Fruit fly (Drosophila melanogaster) whole organism, pupa: ENCODE data around the gene RhoGAP100F.
A peak's percentile ranks its signal among the peaks of the same experiment; 100 is the strongest.

Experiments used
- CG10348 ChIP-seq: fragments of 200-800 bp; sonication (Bioruptor generic); IDR thresholded peaks from 2 replicates; pipeline ENCODE4 v1.3.6; 2022; ENCODE audit warnings: missing biosample characterization, missing genetic modification characterization
- CG12605 ChIP-seq: fragments of 200-800 bp; sonication (Bioruptor generic); IDR thresholded peaks from 2 replicates; pipeline ENCODE4 v1.3.6; 2022; ENCODE audit warnings: missing biosample characterization, missing genetic modification characterization
- CG13204 ChIP-seq: fragments of 200-800 bp; sonication (Bioruptor generic); optimal IDR thresholded peaks from 2 replicates; lab custom pipeline; 2018; ENCODE audit warnings: missing biosample characterization, mild to moderate bottlenecking, missing genetic modification characterization, moderate library complexity
- CG14655 ChIP-seq: fragments of 200-800 bp; sonication (Bioruptor generic); optimal IDR thresholded peaks from 3 replicates; lab custom pipeline; 2017; ENCODE audit warnings: mild to moderate bottlenecking, missing biosample characterization, missing genetic modification reagents, missing genetic modification characterization
- CG15710 ChIP-seq: fragments of 200-800 bp; sonication (Bioruptor generic); optimal IDR thresholded peaks from 2 replicates; lab custom pipeline; 2018; ENCODE audit warnings: missing biosample characterization, mild to moderate bottlenecking, missing genetic modification characterization, moderate library complexity
- CG17806 ChIP-seq: fragments of 200-800 bp; sonication (Bioruptor generic); optimal IDR thresholded peaks from 2 replicates; lab custom pipeline; 2018; ENCODE audit warnings: missing biosample characterization, mild to moderate bottlenecking, missing genetic modification characterization, moderate library complexity
- CG32121 ChIP-seq: fragments of 200-800 bp; sonication (Bioruptor generic); IDR thresholded peaks from 2 replicates; pipeline ENCODE4 v1.3.6; 2022; ENCODE audit warnings: missing biosample characterization, missing genetic modification characterization
- CG34367 ChIP-seq: fragments of 200-800 bp; sonication (Bioruptor generic); optimal IDR thresholded peaks from 2 replicates; lab custom pipeline; 2018; ENCODE audit warnings: missing biosample characterization, mild to moderate bottlenecking, missing genetic modification characterization
- CG4496 ChIP-seq: fragments of 200-800 bp; sonication (Bioruptor generic); IDR thresholded peaks from 3 replicates; pipeline ENCODE4 v1.3.6; 2022; ENCODE audit warnings: missing biosample characterization, missing genetic modification characterization
- CG8159 ChIP-seq: fragments of 200-800 bp; sonication (Bioruptor generic); optimal IDR thresholded peaks from 3 replicates; lab custom pipeline; 2018; ENCODE audit warnings: missing biosample characterization, mild to moderate bottlenecking, missing genetic modification characterization, moderate library complexity
- CG8301 ChIP-seq: fragments of 200-800 bp; sonication (Bioruptor generic); optimal IDR thresholded peaks from 2 replicates; lab custom pipeline; 2018; ENCODE audit warnings: missing biosample characterization, mild to moderate bottlenecking, missing genetic modification characterization
- CG9948 ChIP-seq: fragments of 200-800 bp; sonication (Bioruptor generic); optimal IDR thresholded peaks from 2 replicates; lab custom pipeline; 2018; ENCODE audit warnings: missing biosample characterization, mild to moderate bottlenecking, missing genetic modification characterization, moderate library complexity
- D1 ChIP-seq: fragments of 200-800 bp; sonication (Bioruptor generic); optimal IDR thresholded peaks from 2 replicates; lab custom pipeline; 2018; ENCODE audit warnings: missing biosample characterization, mild to moderate bottlenecking, missing genetic modification characterization, moderate library complexity
- EcR ChIP-seq: fragments of 200-800 bp; sonication (Bioruptor generic); optimal IDR thresholded peaks from 3 replicates; lab custom pipeline; 2019; ENCODE audit warnings: missing biosample characterization, missing genetic modification characterization, mild to moderate bottlenecking, moderate library complexity, missing genetic modification reagents
- Ets98B ChIP-seq: fragments of 200-800 bp; sonication (Bioruptor generic); IDR thresholded peaks from 2 replicates; pipeline ENCODE4 v1.3.6; 2022; ENCODE audit warnings: missing biosample characterization, missing genetic modification characterization
- Pif1A ChIP-seq: fragments of 200-800 bp; sonication (Bioruptor generic); optimal IDR thresholded peaks from 3 replicates; lab custom pipeline; 2016; ENCODE audit warnings: missing biosample characterization, missing genetic modification characterization
- Pif1B ChIP-seq: fragments of 200-800 bp; sonication (Bioruptor generic); optimal IDR thresholded peaks from 3 replicates; lab custom pipeline; 2016; ENCODE audit warnings: missing biosample characterization, missing genetic modification characterization
- Snoo ChIP-seq: fragments of 200-800 bp; sonication (Bioruptor generic); optimal IDR thresholded peaks from 3 replicates; lab custom pipeline; 2017; ENCODE audit warnings: missing biosample characterization, mild to moderate bottlenecking, missing genetic modification characterization, inconsistent platforms
- fd96Ca ChIP-seq: fragments of 200-800 bp; sonication (Bioruptor generic); IDR thresholded peaks from 3 replicates; pipeline ENCODE4 v1.3.6; 2022; ENCODE audit warnings: missing biosample characterization, missing genetic modification characterization
- gl ChIP-seq: fragments of 200-800 bp; sonication (Bioruptor generic); optimal IDR thresholded peaks from 2 replicates; lab custom pipeline; 2018; ENCODE audit warnings: missing biosample characterization, mild to moderate bottlenecking, missing genetic modification characterization
- rn ChIP-seq: fragments of 200-800 bp; sonication (Bioruptor generic); IDR thresholded peaks from 2 replicates; pipeline ENCODE4 v1.3.6; 2022; ENCODE audit warnings: missing biosample characterization, missing genetic modification characterization

RhoGAP100F gene

DNA sequence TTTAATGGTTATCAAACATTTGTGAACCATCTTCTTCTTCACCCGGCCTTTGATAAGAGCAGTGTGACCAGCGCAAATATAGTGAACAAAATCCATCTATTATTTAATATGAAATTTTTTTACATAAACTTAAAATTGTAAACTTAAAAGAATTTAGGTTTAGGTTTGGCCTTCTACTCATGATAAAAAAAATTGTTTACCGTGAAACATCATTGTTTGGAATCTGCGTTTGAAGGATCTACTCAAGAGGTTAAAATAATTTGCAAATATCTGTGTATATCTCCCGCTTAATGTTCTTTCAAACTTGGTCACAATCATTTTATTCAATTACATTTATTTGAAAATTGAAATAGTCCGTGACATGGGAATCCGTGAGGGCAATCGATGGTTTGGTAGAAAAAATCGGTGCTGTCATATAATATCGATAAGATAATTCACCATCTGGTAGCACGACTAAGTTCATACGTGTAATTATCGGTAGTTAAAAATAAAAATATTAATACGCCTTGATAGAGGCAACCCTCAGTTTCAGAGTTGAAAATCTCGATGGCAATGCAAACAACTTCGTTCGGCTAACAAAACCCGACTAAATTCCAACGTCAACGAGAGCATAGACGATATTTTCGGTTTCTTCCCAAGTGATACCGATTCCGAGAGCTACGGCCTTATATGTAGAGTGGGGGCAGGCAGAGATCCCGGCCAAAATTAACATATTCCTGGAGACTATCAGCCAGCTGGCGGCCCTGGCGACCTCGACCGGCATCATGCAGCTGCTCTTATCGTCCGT, 40.4 kb upstream of the RhoGAP100F start, which contains the start of the genes betaGlu and sip3:
betaGlu (minus strand) TSS at position 59 of the 787 bp plus-strand sequence.
sip3 (plus strand) TSS at position 430 of the 787 bp plus-strand sequence.
- no peak for TF ChIP-seq CG15710
- peak; percentile 5 for TF ChIP-seq Pif1B

DNA sequence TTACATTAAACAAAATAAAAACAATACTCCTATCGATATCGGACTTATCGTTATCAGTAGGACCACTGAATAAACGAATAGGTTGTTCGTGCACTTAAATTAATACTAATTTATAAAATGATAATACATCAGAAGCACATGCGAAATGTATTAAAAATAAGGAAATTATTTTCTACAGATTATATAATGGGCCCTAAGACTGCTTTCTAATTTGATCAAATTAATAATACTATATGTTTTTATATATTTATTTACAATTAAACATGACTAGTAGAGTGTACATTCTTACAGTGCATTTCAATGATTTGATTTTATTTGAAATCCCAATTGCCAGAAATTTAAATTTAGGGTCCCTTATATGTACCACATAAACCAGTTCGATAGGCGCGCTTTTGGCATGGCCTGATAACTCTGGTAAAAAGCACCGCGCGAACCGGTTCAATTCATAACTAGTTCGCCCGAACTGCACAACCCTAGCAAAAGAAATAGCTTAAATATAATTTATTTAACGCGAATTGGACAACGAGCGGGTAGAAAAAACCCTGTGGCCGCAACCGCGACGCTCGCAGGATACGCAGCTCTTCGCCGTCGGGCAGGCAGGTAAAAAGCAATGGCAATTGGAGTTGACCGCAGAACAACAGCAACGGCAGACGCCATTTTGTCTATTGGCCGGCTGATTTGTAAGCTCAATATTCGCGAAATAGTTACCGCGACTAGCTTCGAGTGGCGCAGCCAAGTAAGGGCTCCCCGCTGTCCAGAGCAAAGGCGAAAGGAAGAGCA, 35.6 kb upstream of the RhoGAP100F start, which contains the start of the genes CG2126 and faf:
CG2126 (minus strand) TSS at position 70 of the 780 bp plus-strand sequence.
faf (plus strand) TSS at position 438 of the 780 bp plus-strand sequence.
- TF ChIP-seq EcR (GFP tag; lab: Kevin White, UChicago) (no peak), CG14655 (no peak), gl (tag; lab: Kevin White, UChicago) (no peak), CG10348 (no peak), CG32121 (GFP tag; lab: Robert Waterston, UW) (peak; percentile 76), CG8159 (tag; lab: Kevin White, UChicago) (peak; percentile 79), CG13204 (GFP tag; lab: Kevin White, UChicago) (no peak), fd96Ca (GFP tag; lab: Robert Waterston, UW) (no peak), CG4496 (GFP tag; lab: Robert Waterston, UW) (peak; percentile 70), CG17806 (tag; lab: Kevin White, UChicago) (peak; percentile 67), CG8301 (tag; lab: Kevin White, UChicago) (no peak), Ets98B (GFP tag; lab: Robert Waterston, UW) (peak; percentile 51; the same call in 1 of the 2 replicates), Pif1B (no peak), CG9948 (tag; lab: Kevin White, UChicago) (no peak), Snoo (tag; lab: Kevin White, UChicago) (peak; percentile 53), CG34367 (tag; lab: Kevin White, UChicago) (peak; percentile 55), D1 (tag; lab: Kevin White, UChicago) (no peak), Pif1A (GFP tag; lab: Kevin White, UChicago) (no peak), rn (GFP tag; lab: Robert Waterston, UW) (peak; percentile 22; the same call in 1 of the 2 replicates), CG15710 (peak; percentile 65), CG12605 (GFP tag; lab: Robert Waterston, UW) (peak; percentile 53; the same call in 1 of the 2 replicates)

DNA sequence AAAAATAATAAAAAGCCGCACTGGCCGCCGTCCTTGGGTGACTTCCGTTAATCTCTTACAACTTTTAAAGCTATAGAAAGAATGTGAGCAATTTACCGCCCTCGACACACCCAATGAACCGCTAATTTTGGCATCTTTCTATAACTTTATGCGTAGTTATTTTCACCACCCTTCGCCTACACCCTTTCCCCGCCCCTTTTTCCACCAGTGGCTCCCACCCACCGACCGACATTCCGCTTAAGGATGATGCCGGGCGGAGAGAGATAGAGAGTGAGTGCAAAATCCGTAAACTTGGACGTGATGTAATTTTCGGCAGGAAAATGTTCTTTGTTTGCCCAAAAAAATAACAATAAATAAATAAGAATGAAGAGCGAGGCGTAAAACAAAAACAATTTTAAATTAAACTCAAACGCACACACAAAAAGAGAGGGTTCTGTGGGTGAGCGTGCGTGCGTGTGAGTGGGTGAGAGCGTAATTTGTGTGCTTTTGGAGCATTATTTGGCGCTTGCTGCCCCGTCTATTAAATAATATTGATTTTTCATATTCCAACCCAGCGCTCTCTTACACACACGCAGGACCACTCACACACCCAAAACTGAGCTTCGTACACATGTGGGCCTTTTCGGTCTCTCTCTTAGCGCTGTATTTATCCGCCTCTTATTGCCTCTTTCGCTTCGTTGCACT, 34.8 kb upstream of the RhoGAP100F start:
- TF ChIP-seq CG8159 (tag; lab: Kevin White, UChicago) (no peak), CG10348 (no peak), gl (tag; lab: Kevin White, UChicago) (no peak), Pif1B (no peak), CG14655 (no peak), EcR (GFP tag; lab: Kevin White, UChicago) (no peak), CG32121 (GFP tag; lab: Robert Waterston, UW) (no peak), Pif1A (GFP tag; lab: Kevin White, UChicago) (no peak), CG8301 (tag; lab: Kevin White, UChicago) (no peak), CG4496 (GFP tag; lab: Robert Waterston, UW) (no peak)

DNA sequence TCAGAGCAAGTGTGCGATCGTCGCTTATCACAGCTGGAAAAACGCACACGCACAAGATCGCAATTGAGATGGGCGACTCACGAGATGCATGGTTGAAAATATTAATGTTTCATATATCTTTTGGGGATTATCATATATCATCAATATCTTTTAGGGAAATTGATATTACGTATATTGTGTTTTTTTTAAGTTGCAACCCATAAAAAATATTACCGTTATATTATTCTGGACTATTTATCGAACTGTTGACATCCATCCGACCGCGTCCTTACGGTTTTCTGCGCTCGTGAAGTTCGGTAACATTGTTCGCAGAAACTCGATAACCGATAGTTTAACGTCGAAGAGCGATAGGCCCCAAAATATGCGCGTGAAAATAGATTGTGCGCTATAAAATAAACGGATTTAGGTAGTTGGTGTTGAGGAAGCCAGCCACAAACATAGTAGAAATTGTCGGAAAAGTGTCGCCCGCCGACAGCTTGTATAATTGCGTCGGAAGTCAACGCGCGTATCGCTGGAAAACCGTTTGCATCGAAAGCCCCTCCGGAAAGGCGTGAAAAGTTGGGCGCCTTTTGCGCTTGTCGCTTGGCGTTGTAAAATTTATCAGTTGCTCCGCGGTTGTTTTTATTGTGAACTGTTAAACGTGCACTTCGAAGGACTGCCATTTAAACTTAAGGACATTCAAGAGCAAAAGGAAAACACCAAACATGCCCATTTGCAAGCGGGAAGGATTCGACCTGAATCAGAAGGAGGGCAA, 18.6 kb upstream of the RhoGAP100F start, which contains the start of the genes Mccc1 and Acf:
Mccc1 (minus strand) TSS at position 244 of the 754 bp plus-strand sequence.
Acf (plus strand) TSS at position 318 of the 754 bp plus-strand sequence.
- peak; percentile 57; the same call in 2 of the 3 replicates for TF ChIP-seq CG4496 (GFP tag; lab: Robert Waterston, UW)
- no peak for TF ChIP-seq CG34367 (tag; lab: Kevin White, UChicago)

dm6 chr3R:31794457-31794856, 18.0 kb upstream of the RhoGAP100F start:
- TF ChIP-seq CG12605 (GFP tag; lab: Robert Waterston, UW), result peak; percentile 18; the same call in 1 of the 2 replicates
- TF ChIP-seq fd96Ca (GFP tag; lab: Robert Waterston, UW), result no peak
- TF ChIP-seq CG4496 (GFP tag; lab: Robert Waterston, UW), result 0 out of 3 replicates have a peak, but pooled peaks have one; percentile 27
- TF ChIP-seq CG34367 (tag; lab: Kevin White, UChicago), result no peak
- TF ChIP-seq Pif1B, result no peak
- no peak; the same call in 1 of the 2 replicates for TF ChIP-seq CG32121 (GFP tag; lab: Robert Waterston, UW)
- no peak for TF ChIP-seq CG10348
- TF ChIP-seq CG15710, result no peak
- TF ChIP-seq D1 (tag; lab: Kevin White, UChicago), result no peak
- TF ChIP-seq CG13204 (GFP tag; lab: Kevin White, UChicago), result no peak
